Worm (Caenorhabditis elegans): ENCODE results near the gene tgt-1.
A peak's percentile ranks its signal among the peaks of the same experiment; 100 is the strongest.

The tgt-1 gene

ce11 chrIV:11959573-11959972 is at the start of gene tgt-1:
tgt-1 (minus strand) TSS chrIV:11959804.
- TF ChIP-seq nhr-25 (tag; optimal IDR thresholded peaks at IDR 0.05) (peak; percentile 9), Y55F3AM.14 (GFP tag; optimal IDR thresholded peaks at IDR 0.05) (no peak)

ce11 chrIV:12009046-12009674 is 49.6 kb upstream of the tgt-1 start:
- peak; percentile 33 for TF ChIP-seq sma-9 (GFP tag; optimal IDR thresholded peaks at IDR 0.05)
- TF ChIP-seq sma-9 (tag; optimal IDR thresholded peaks at IDR 0.05), result no peak
- no peak for TF ChIP-seq nhr-12 (tag; optimal IDR thresholded peaks at IDR 0.05)
- TF ChIP-seq peb-1 (tag; optimal IDR thresholded peaks at IDR 0.05), result no peak
- TF ChIP-seq nhr-129 (tag; optimal IDR thresholded peaks at IDR 0.05), result peak; percentile 56
- TF ChIP-seq F13H6.1 (tag; optimal IDR thresholded peaks at IDR 0.05), result peak; percentile 24

- no peak for TF ChIP-seq nhr-237 (tag; optimal IDR thresholded peaks at IDR 0.05)
- TF ChIP-seq elt-3 (tag; optimal IDR thresholded peaks at IDR 0.05), result no peak
- TF ChIP-seq fos-1 (tag; optimal IDR thresholded peaks at IDR 0.05), result peak; percentile 24
- no peak for TF ChIP-seq alr-1 (tag; optimal IDR thresholded peaks at IDR 0.05)
Observed at ce11 chrIV:12005090-12005770, 45.6 kb upstream of the tgt-1 start.

ce11 chrIV:11986407-11986806 is 26.8 kb upstream of the tgt-1 start:
- TF ChIP-seq Y55F3AM.14 (GFP tag; optimal IDR thresholded peaks at IDR 0.05) (no peak), mdl-1 (tag; optimal IDR thresholded peaks at IDR 0.05) (no peak), ama-1 (optimal IDR thresholded peaks at IDR 0.05) (no peak), peb-1 (tag; optimal IDR thresholded peaks at IDR 0.05) (no peak), lin-39 (tag; optimal IDR thresholded peaks at IDR 0.05) (no peak), lin-13 (GFP tag; optimal IDR thresholded peaks at IDR 0.05) (no peak), sma-3 (GFP tag; optimal IDR thresholded peaks at IDR 0.05) (no peak), alr-1 (tag; optimal IDR thresholded peaks at IDR 0.05) (no peak), aly-2 (tag; optimal IDR thresholded peaks at IDR 0.05) (no peak), dmd-4 (tag; optimal IDR thresholded peaks at IDR 0.05) (no peak), mab-5 (tag; optimal IDR thresholded peaks at IDR 0.05) (no peak), ZK546.5 (tag; optimal IDR thresholded peaks at IDR 0.05) (no peak), C34F6.9 (tag; optimal IDR thresholded peaks at IDR 0.05) (no peak), mbf-1 (tag; optimal IDR thresholded peaks at IDR 0.05) (no peak), sma-9 (GFP tag; optimal IDR thresholded peaks at IDR 0.05) (no peak), sma-9 (tag; optimal IDR thresholded peaks at IDR 0.05) (no peak), crh-2 (tag; optimal IDR thresholded peaks at IDR 0.05) (no peak)

- no peak for TF ChIP-seq unc-39 (tag; optimal IDR thresholded peaks at IDR 0.05)
- TF ChIP-seq sma-9 (GFP tag; optimal IDR thresholded peaks at IDR 0.05), result no peak
- no peak for TF ChIP-seq sma-9 (tag; optimal IDR thresholded peaks at IDR 0.05)
- no peak for TF ChIP-seq peb-1 (tag; optimal IDR thresholded peaks at IDR 0.05)
- no peak for TF ChIP-seq sma-3 (GFP tag; optimal IDR thresholded peaks at IDR 0.05)
- TF ChIP-seq lin-39 (tag; optimal IDR thresholded peaks at IDR 0.05), result no peak
- TF ChIP-seq ztf-4 (tag; optimal IDR thresholded peaks at IDR 0.05), result no peak
- TF ChIP-seq ama-1 (optimal IDR thresholded peaks at IDR 0.05), result no peak
- TF ChIP-seq mbf-1 (tag; optimal IDR thresholded peaks at IDR 0.05), result no peak
- no peak for TF ChIP-seq elt-3 (tag; optimal IDR thresholded peaks at IDR 0.05)
- TF ChIP-seq snpc-4 (tag; optimal IDR thresholded peaks at IDR 0.05), result no peak
- TF ChIP-seq sem-4 (tag; optimal IDR thresholded peaks at IDR 0.05), result no peak
- TF ChIP-seq alr-1 (tag; optimal IDR thresholded peaks at IDR 0.05), result no peak
- no peak for TF ChIP-seq ceh-82 (tag; optimal IDR thresholded peaks at IDR 0.05)
- TF ChIP-seq nhr-129 (tag; optimal IDR thresholded peaks at IDR 0.05), result no peak
- TF ChIP-seq egl-27 (tag; optimal IDR thresholded peaks at IDR 0.05), result no peak
- TF ChIP-seq gmeb-1 (tag; optimal IDR thresholded peaks at IDR 0.05), result no peak
- no peak for TF ChIP-seq ztf-1 (GFP tag; conservative IDR thresholded peaks at IDR 0.05)
- TF ChIP-seq elt-1 (tag; optimal IDR thresholded peaks at IDR 0.05), result no peak
Observed at ce11 chrIV:11970171-11970570, 10.6 kb upstream of the tgt-1 start, which contains the start of gene ZK829.9. ZK829.9 (plus strand) TSS chrIV:11970534.
